Worm (Caenorhabditis elegans): Measurements from ENCODE around the gene CC8.2.

Gene CC8.2

DNA sequence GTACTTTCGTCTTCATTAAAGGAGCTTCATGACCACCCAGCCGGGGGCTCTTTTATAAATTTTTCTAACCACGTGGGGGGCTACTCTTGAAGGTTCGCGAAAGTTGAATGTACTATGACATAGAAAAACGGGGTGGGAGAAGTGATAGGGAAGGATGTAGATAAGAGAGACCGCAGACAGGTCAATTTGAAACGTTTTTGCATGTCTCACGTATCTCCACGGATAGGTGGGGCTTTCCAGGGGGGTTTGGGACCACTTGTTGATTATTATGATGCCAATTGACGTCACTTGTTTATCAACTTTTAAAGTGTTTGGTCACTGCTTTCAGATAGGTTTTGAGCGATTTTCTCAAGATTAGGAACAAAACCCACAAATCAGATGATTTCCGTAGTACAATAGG lies 933 bp downstream of the CC8.2 start:
- TF ChIP-seq ztf-26 (tag; optimal IDR thresholded peaks at IDR 0.05) (peak; percentile 50), K11D2.4 (GFP tag; IDR thresholded peaks at IDR 0.05) (peak; percentile 44; the same call in 1 of the 2 replicates), ztf-22 (GFP tag; optimal IDR thresholded peaks at IDR 0.05) (no peak), nfya-2 (GFP tag; IDR thresholded peaks at IDR 0.05) (no peak), hsf-1 (GFP tag; IDR thresholded peaks at IDR 0.05) (peak; percentile 31; the same call in 1 of the 2 replicates), nhr-90 (tag; optimal IDR thresholded peaks at IDR 0.05) (no peak), cebp-1 (GFP tag; IDR thresholded peaks at IDR 0.05) (no peak), cebp-1 (tag; optimal IDR thresholded peaks at IDR 0.05) (peak; percentile 20), C06A6.2 (GFP tag; conservative IDR thresholded peaks at IDR 0.05) (no peak), fkh-3 (tag; optimal IDR thresholded peaks at IDR 0.05) (no peak), ceh-79 (tag; optimal IDR thresholded peaks at IDR 0.05) (no peak)

DNA sequence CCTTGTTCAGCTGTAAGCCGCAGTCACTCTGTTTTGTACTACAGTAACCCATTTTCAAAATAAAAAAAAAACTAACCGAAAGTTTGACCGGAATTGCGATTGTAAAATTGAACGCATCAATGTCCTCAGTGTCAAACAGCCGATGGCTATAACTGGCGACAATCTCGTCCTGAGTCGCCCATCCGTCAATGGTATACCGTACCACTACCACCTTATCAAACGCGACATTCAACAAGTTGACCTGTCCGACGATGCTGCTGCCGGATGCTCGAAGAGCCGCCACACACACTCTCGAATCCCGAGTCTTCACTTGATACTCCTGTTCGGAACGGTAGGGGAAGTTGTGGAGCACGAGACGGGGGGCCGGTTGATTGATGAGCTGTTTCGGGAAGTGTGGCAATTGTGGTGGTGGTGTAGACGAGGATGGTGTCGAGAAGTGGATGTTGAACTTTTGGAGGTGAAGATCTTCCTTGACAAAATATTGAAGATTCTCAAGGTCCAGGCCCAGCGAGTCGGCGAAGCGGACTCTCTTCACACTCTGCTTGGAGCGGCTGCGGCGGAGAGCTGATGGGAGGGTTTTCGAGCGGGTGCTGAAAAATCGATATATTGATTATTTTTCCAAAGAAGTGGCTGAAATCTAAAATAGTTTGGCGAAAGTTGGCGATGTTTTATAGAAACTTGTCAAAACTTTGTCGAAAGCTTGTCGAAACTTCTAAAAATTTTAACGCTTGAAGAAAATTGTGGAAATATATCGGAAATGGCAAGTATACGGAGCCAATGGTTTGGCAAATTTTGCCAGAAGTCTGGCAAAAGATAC lies 1.9 kb downstream of the CC8.2 start:
- peak; percentile 70 for TF ChIP-seq zfh-2 (GFP tag; conservative IDR thresholded peaks at IDR 0.05)
- TF ChIP-seq ceh-100 (GFP tag; IDR thresholded peaks at IDR 0.05) = no peak

DNA sequence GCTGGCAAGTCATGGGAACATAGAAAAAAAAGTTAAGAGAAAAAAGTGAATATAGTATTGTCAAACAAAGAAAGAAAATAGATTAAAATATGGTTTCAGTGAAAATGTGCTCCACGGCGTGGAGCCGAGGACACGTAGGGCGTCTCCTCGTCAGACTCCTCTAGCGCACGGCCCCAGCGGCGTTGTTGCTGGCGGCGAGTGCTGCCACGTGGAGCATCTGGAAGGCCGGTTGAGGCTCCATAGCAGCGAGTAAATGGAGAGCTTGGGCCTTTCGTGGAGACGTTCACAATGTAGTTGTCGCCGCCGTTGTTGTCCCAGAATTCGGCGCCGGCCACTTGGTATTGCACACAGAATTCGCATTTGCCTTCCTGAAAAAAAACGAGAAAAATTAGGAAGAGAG lies 3.0 kb downstream of the CC8.2 start:
- TF ChIP-seq mcd-1 (GFP tag; IDR thresholded peaks at IDR 0.05) = peak; percentile 22; the same call in 1 of the 2 replicates
- TF ChIP-seq Y67H2A.10 (GFP tag; conservative IDR thresholded peaks at IDR 0.05) = no peak
- TF ChIP-seq pha-4 (tag; optimal IDR thresholded peaks at IDR 0.05) = no peak
- 0 out of 2 replicates have a peak, but pooled peaks have one; percentile 24 for TF ChIP-seq cebp-2 (GFP tag; IDR thresholded peaks at IDR 0.05)
- peak; percentile 24; the same call in 1 of the 2 replicates for TF ChIP-seq egrh-3 (GFP tag; IDR thresholded peaks at IDR 0.05)
- peak; percentile 59; the same call in 1 of the 2 replicates for TF ChIP-seq dox-1 (GFP tag; IDR thresholded peaks at IDR 0.05)
- 0 out of 2 replicates have a peak, but pooled peaks have one; percentile 15 for TF ChIP-seq egl-44 (GFP tag; IDR thresholded peaks at IDR 0.05)
- TF ChIP-seq sptf-2 (GFP tag; optimal IDR thresholded peaks at IDR 0.05) = peak; percentile 48
- TF ChIP-seq zfh-2 (GFP tag; conservative IDR thresholded peaks at IDR 0.05) = peak; percentile 89
- TF ChIP-seq ztf-6 (GFP tag; IDR thresholded peaks at IDR 0.05) = no peak

DNA sequence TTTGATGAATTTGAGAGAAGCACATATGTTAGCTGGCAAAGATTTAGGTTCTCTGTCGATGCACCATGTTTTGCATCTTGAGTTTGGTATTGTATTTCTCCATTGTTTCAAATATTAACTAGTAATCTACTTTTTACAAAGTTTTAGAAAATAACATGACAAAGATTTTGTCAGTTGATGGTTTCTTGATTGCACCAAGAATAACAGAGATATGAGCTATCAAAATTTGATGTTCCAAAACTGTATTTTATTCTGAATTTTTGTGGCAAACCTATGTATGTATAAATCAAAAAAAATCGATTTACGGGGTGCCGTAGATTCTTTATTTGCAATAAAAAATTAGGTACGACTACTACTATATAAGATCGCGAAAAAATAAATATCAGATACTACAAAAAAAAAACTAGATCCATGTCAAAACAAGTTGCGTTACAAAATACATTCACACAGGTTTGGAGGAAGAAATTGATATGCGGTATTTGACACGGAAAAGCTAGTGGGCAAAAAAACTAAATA lies 3.6 kb downstream of the CC8.2 start:
- TF ChIP-seq ztf-22 (GFP tag; optimal IDR thresholded peaks at IDR 0.05) = no peak
- 0 out of 2 replicates have a peak, but pooled peaks have one; percentile 13 for TF ChIP-seq B0336.3 (GFP tag; IDR thresholded peaks at IDR 0.05)
- no peak for TF ChIP-seq unc-130 (GFP tag; optimal IDR thresholded peaks at IDR 0.05)
- peak; percentile 74 for TF ChIP-seq ama-1 (optimal IDR thresholded peaks at IDR 0.05)
- no peak for TF ChIP-seq ama-1 (GFP tag; optimal IDR thresholded peaks at IDR 0.05)
- no peak for TF ChIP-seq F52B5.7 (tag; optimal IDR thresholded peaks at IDR 0.05)
- no peak for TF ChIP-seq F49E8.2 (tag; optimal IDR thresholded peaks at IDR 0.05; ENCODE audit: insufficient read depth)
- 0 out of 2 replicates have a peak, but pooled peaks have one; percentile 28 for TF ChIP-seq Y95B8A.8 (GFP tag; IDR thresholded peaks at IDR 0.05)
- TF ChIP-seq F22D6.2 (tag; optimal IDR thresholded peaks at IDR 0.05) = no peak
- peak; percentile 16 for TF ChIP-seq lin-54 (GFP tag; optimal IDR thresholded peaks at IDR 0.05)
- TF ChIP-seq F10E7.11 (tag; optimal IDR thresholded peaks at IDR 0.05) = no peak
- 0 out of 2 replicates have a peak, but pooled peaks have one; percentile 38 for TF ChIP-seq Y79H2A.3 (GFP tag; conservative IDR thresholded peaks at IDR 0.05)
- TF ChIP-seq lin-35 (GFP tag; optimal IDR thresholded peaks at IDR 0.05) = peak in 1 of 3 experiments; percentile 38
- TF ChIP-seq pha-4 (tag; optimal IDR thresholded peaks at IDR 0.05) = no peak
- TF ChIP-seq ekl-4 (GFP tag; IDR thresholded peaks at IDR 0.05) = no peak
- no peak for TF ChIP-seq madf-3 (GFP tag; IDR thresholded peaks at IDR 0.05)
- 0 out of 2 replicates have a peak, but pooled peaks have one; percentile 4 for TF ChIP-seq hmg-1.2 (GFP tag; IDR thresholded peaks at IDR 0.05)
- peak; percentile 31; the same call in 1 of the 2 replicates for TF ChIP-seq nfyb-1 (GFP tag; IDR thresholded peaks at IDR 0.05)
- TF ChIP-seq hrde-1 (tag; optimal IDR thresholded peaks at IDR 0.05; ENCODE audit: borderline replicate concordance) = no peak
- TF ChIP-seq madf-6 (GFP tag; IDR thresholded peaks at IDR 0.05) = 0 out of 2 replicates have a peak, but pooled peaks have one; percentile 21
- no peak for TF ChIP-seq Y56A3A.18 (GFP tag; IDR thresholded peaks at IDR 0.05)

Measured in whole organism, young adult.